Fruit fly (Drosophila melanogaster) whole organism, prepupa: ENCODE data around the gene CG11811.
A peak's percentile ranks its signal among the peaks of the same experiment; 100 is the strongest.

Source experiments
- Blimp-1 ChIP-seq: fragments of 200-800 bp; sonication (Bioruptor generic); optimal IDR thresholded peaks from 3 replicates; lab custom pipeline; 2017; ENCODE audit warnings: missing biosample characterization, missing genetic modification characterization, mild to moderate bottlenecking, moderate library complexity, missing genetic modification reagents
- CG10631 ChIP-seq: fragments of 200-800 bp; sonication (Bioruptor generic); optimal IDR thresholded peaks from 2 replicates; lab custom pipeline; 2016; ENCODE audit warnings: missing biosample characterization, missing genetic modification characterization
- CG10669 ChIP-seq: fragments of 200-800 bp; sonication (Bioruptor generic); optimal IDR thresholded peaks from 3 replicates; lab custom pipeline; 2018; ENCODE audit warnings: missing biosample characterization, mild to moderate bottlenecking, missing genetic modification characterization, moderate library complexity
- CG11294 ChIP-seq: fragments of 200-800 bp; sonication (Bioruptor generic); IDR thresholded peaks from 2 replicates; pipeline ENCODE4 v1.3.6; 2022; ENCODE audit warnings: missing biosample characterization, missing genetic modification characterization
- CG11762 ChIP-seq: fragments of 200-800 bp; sonication (Bioruptor generic); optimal IDR thresholded peaks from 3 replicates; lab custom pipeline; 2016; ENCODE audit warnings: missing biosample characterization, missing genetic modification characterization; ENCODE audit not compliant: insufficient read depth
- CG11902 ChIP-seq: fragments of 200-800 bp; sonication (Bioruptor generic); optimal IDR thresholded peaks from 3 replicates; lab custom pipeline; 2016; ENCODE audit warnings: missing biosample characterization, missing genetic modification characterization
- CG15336 ChIP-seq: fragments of 200-800 bp; sonication (Bioruptor generic); IDR thresholded peaks from 2 replicates; pipeline ENCODE4 v1.3.6; 2022; ENCODE audit warnings: missing biosample characterization, missing genetic modification characterization
- CG1621 ChIP-seq: fragments of 200-800 bp; sonication (Bioruptor generic); optimal IDR thresholded peaks from 3 replicates; lab custom pipeline; 2018; ENCODE audit warnings: missing biosample characterization, mild to moderate bottlenecking, missing genetic modification characterization
- CG16779 ChIP-seq: fragments of 200-800 bp; sonication (Bioruptor generic); optimal IDR thresholded peaks from 3 replicates; lab custom pipeline; 2017; ENCODE audit warnings: missing biosample characterization, mild to moderate bottlenecking, missing genetic modification characterization
- CG3032 ChIP-seq: fragments of 200-800 bp; optimal IDR thresholded peaks from 2 replicates; lab custom pipeline; 2019; ENCODE audit warnings: missing biosample characterization, mild to moderate bottlenecking, missing genetic modification characterization, moderate library complexity
- CG31627 ChIP-seq: fragments of 200-800 bp; sonication (Bioruptor generic); optimal IDR thresholded peaks from 3 replicates; lab custom pipeline; 2016; ENCODE audit warnings: missing biosample characterization, missing genetic modification characterization
- CG32006 ChIP-seq: fragments of 200-800 bp; sonication (Bioruptor generic); optimal IDR thresholded peaks from 3 replicates; lab custom pipeline; 2017; ENCODE audit warnings: missing biosample characterization, mild to moderate bottlenecking, missing genetic modification characterization
- CG34406 ChIP-seq: fragments of 200-800 bp; sonication (Bioruptor generic); optimal IDR thresholded peaks from 3 replicates; lab custom pipeline; 2016; ENCODE audit warnings: missing biosample characterization, missing genetic modification characterization
- CG3919 ChIP-seq: fragments of 200-800 bp; sonication (Bioruptor generic); optimal IDR thresholded peaks from 3 replicates; lab custom pipeline; 2016; ENCODE audit warnings: missing biosample characterization, missing genetic modification characterization
- CG4318 ChIP-seq: fragments of 200-800 bp; sonication (Bioruptor generic); optimal IDR thresholded peaks from 3 replicates; lab custom pipeline; 2017; ENCODE audit warnings: missing biosample characterization, mild to moderate bottlenecking, missing genetic modification characterization
- CG6163 ChIP-seq: fragments of 200-800 bp; sonication (Bioruptor generic); IDR thresholded peaks from 3 replicates; pipeline ENCODE4 v1.3.6; 2022; ENCODE audit warnings: missing biosample characterization, missing genetic modification characterization
- CG6276 ChIP-seq: fragments of 200-800 bp; sonication (Bioruptor generic); optimal IDR thresholded peaks from 2 replicates; lab custom pipeline; 2017; ENCODE audit warnings: missing biosample characterization, mild to moderate bottlenecking, missing genetic modification characterization
- CG6792 ChIP-seq: fragments of 200-800 bp; sonication (Bioruptor generic); optimal IDR thresholded peaks from 3 replicates; lab custom pipeline; 2016; ENCODE audit warnings: missing biosample characterization, missing genetic modification characterization
- CG6854 ChIP-seq: fragments of 200-800 bp; sonication (Bioruptor generic); optimal IDR thresholded peaks from 2 replicates; lab custom pipeline; 2017; ENCODE audit warnings: missing biosample characterization, mild to moderate bottlenecking, missing genetic modification characterization
- CG8319 ChIP-seq: fragments of 200-800 bp; sonication (Bioruptor generic); optimal IDR thresholded peaks from 3 replicates; lab custom pipeline; 2016; ENCODE audit warnings: missing biosample characterization, missing genetic modification characterization
- CG8632 ChIP-seq: fragments of 200-800 bp; sonication (Bioruptor generic); optimal IDR thresholded peaks from 3 replicates; lab custom pipeline; 2016; ENCODE audit warnings: missing biosample characterization, missing genetic modification characterization
- CG9139 ChIP-seq: fragments of 200-800 bp; sonication (Bioruptor generic); optimal IDR thresholded peaks from 3 replicates; lab custom pipeline; 2017; ENCODE audit warnings: missing biosample characterization, mild to moderate bottlenecking, missing genetic modification characterization
- Eip78C ChIP-seq: fragments of 200-800 bp; sonication (Bioruptor generic); peaks from one replicate; lab custom pipeline; 2016; ENCODE audit warnings: missing biosample characterization, missing genetic modification characterization
- Eip93F ChIP-seq: fragments of 200-800 bp; sonication (Bioruptor generic); optimal IDR thresholded peaks from 2 replicates; lab custom pipeline; 2016; ENCODE audit warnings: missing biosample characterization, mild to moderate bottlenecking, missing genetic modification characterization
- Ets21C ChIP-seq: fragments of 200-800 bp; sonication (Bioruptor generic); optimal IDR thresholded peaks from 3 replicates; lab custom pipeline; 2016; ENCODE audit warnings: missing biosample characterization, missing genetic modification characterization
- Gug ChIP-seq: fragments of 200-800 bp; sonication (Bioruptor generic); IDR thresholded peaks from 2 replicates; pipeline ENCODE4 v1.3.6; 2022; ENCODE audit warnings: missing biosample characterization, missing genetic modification characterization
- Hr38 ChIP-seq: sonication (Bioruptor generic); optimal IDR thresholded peaks from 2 replicates; lab custom pipeline; 2016; ENCODE audit warnings: missing biosample characterization, missing genetic modification characterization
- Hr4 ChIP-seq: fragments of 200-800 bp; sonication (Bioruptor generic); optimal IDR thresholded peaks from 3 replicates; lab custom pipeline; 2016; ENCODE audit warnings: missing biosample characterization, missing genetic modification characterization
- Lpt ChIP-seq: fragments of 200-800 bp; sonication (Bioruptor generic); optimal IDR thresholded peaks from 3 replicates; lab custom pipeline; 2016; ENCODE audit warnings: missing biosample characterization, missing genetic modification characterization
- Met ChIP-seq: fragments of 200-800 bp; sonication (Bioruptor generic); optimal IDR thresholded peaks from 3 replicates; lab custom pipeline; 2016; ENCODE audit warnings: missing biosample characterization, missing genetic modification characterization
- Smox ChIP-seq: fragments of 200-800 bp; sonication (Bioruptor generic); optimal IDR thresholded peaks from 3 replicates; lab custom pipeline; 2016; ENCODE audit warnings: missing biosample characterization, missing genetic modification characterization
- Sox102F ChIP-seq: fragments of 200-800 bp; sonication (Bioruptor generic); optimal IDR thresholded peaks from 2 replicates; lab custom pipeline; 2016; ENCODE audit warnings: missing biosample characterization, mild to moderate bottlenecking, missing genetic modification characterization
- Sox14 ChIP-seq: fragments of 200-800 bp; sonication (Bioruptor generic); optimal IDR thresholded peaks from 3 replicates; lab custom pipeline; 2016; ENCODE audit warnings: missing biosample characterization, missing genetic modification characterization
- Sox15 ChIP-seq: fragments of 200-800 bp; sonication (Bioruptor generic); optimal IDR thresholded peaks from 3 replicates; lab custom pipeline; 2016; ENCODE audit warnings: missing biosample characterization, missing genetic modification characterization
- achi ChIP-seq: fragments of 200-800 bp; sonication (Bioruptor generic); optimal IDR thresholded peaks from 3 replicates; lab custom pipeline; 2016; ENCODE audit warnings: missing biosample characterization, missing genetic modification characterization
- acj6 ChIP-seq: fragments of 200-800 bp; sonication (Bioruptor generic); optimal IDR thresholded peaks from 3 replicates; lab custom pipeline; 2016; ENCODE audit warnings: missing biosample characterization, missing genetic modification characterization
- cyc ChIP-seq: fragments of 200-800 bp; sonication (Bioruptor generic); optimal IDR thresholded peaks from 3 replicates; lab custom pipeline; 2016; ENCODE audit warnings: missing biosample characterization, missing genetic modification characterization
- esn ChIP-seq: fragments of 200-800 bp; sonication (Bioruptor generic); optimal IDR thresholded peaks from 2 replicates; lab custom pipeline; 2016; ENCODE audit warnings: missing biosample characterization, mild to moderate bottlenecking, missing genetic modification characterization, moderate library complexity
- fd85E ChIP-seq: fragments of 200-800 bp; sonication (Bioruptor generic); optimal IDR thresholded peaks from 3 replicates; lab custom pipeline; 2016; ENCODE audit warnings: missing biosample characterization, missing genetic modification characterization
- lz ChIP-seq: fragments of 200-800 bp; sonication (Bioruptor generic); optimal IDR thresholded peaks from 3 replicates; lab custom pipeline; 2016; ENCODE audit warnings: missing biosample characterization, missing genetic modification characterization
- net ChIP-seq: fragments of 200-800 bp; sonication (Bioruptor generic); optimal IDR thresholded peaks from 3 replicates; lab custom pipeline; 2016; ENCODE audit warnings: missing biosample characterization, missing genetic modification characterization
- pdm3 ChIP-seq: fragments of 200-800 bp; sonication (Bioruptor generic); optimal IDR thresholded peaks from 3 replicates; lab custom pipeline; 2016; ENCODE audit warnings: missing biosample characterization, missing genetic modification characterization
- salr ChIP-seq, 2 experiments: fragments of 200-800 bp; sonication (Bioruptor generic); optimal IDR thresholded peaks; 3 replicates each; lab custom pipeline; 2016 to 2018; ENCODE audit warnings: missing biosample characterization in 2 of 2, missing genetic modification characterization in 2 of 2, mild to moderate bottlenecking in 1 of 2
- spab ChIP-seq: fragments of 200-800 bp; sonication (Bioruptor generic); optimal IDR thresholded peaks from 2 replicates; lab custom pipeline; 2017; ENCODE audit warnings: missing biosample characterization, mild to moderate bottlenecking, missing genetic modification characterization, missing genetic modification reagents
- ss ChIP-seq, 2 experiments: fragments of 200-800 bp; sonication (Bioruptor generic); optimal IDR thresholded peaks; 2 replicates in 1 of 2; 3 replicates in 1 of 2; lab custom pipeline; 2017 to 2018; ENCODE audit warnings: mild to moderate bottlenecking in 2 of 2, missing biosample characterization in 2 of 2, missing genetic modification characterization in 2 of 2, moderate library complexity in 1 of 2
- svp ChIP-seq: fragments of 200-800 bp; sonication (Bioruptor generic); peaks from one replicate; lab custom pipeline; 2016; ENCODE audit warnings: missing biosample characterization, missing genetic modification characterization
- topi ChIP-seq: fragments of 200-800 bp; sonication (Bioruptor generic); optimal IDR thresholded peaks from 3 replicates; lab custom pipeline; 2016; ENCODE audit warnings: missing biosample characterization, missing genetic modification characterization
- vri ChIP-seq: fragments of 200-800 bp; sonication (Bioruptor generic); optimal IDR thresholded peaks from 3 replicates; lab custom pipeline; 2016; ENCODE audit warnings: missing biosample characterization, mild to moderate bottlenecking, missing genetic modification characterization

CG11811 gene

dm6 chr3L:10737123-10737709 lies 46.4 kb downstream of the CG11811 start (continued):
- peak; percentile 48 for TF ChIP-seq Sox14
- no peak for TF ChIP-seq Eip93F
- no peak for TF ChIP-seq fd85E
- no peak for TF ChIP-seq CG8319
- TF ChIP-seq CG16779 (tag; lab: Kevin White, UChicago), result no peak
- no peak for TF ChIP-seq CG4318 (GFP tag; lab: Kevin White, UChicago)
- TF ChIP-seq CG9139 (GFP tag; lab: Kevin White, UChicago), result peak; percentile 64
- no peak for TF ChIP-seq acj6 (GFP tag; lab: Kevin White, UChicago)
- peak; percentile 39; the same call in 1 of the 2 replicates for TF ChIP-seq Gug (GFP tag; lab: Robert Waterston, UW)
- no peak for TF ChIP-seq Hr38 (GFP tag; lab: Kevin White, UChicago)
- TF ChIP-seq Blimp-1 (GFP tag; lab: Kevin White, UChicago), result no peak
- peak; percentile 11 for TF ChIP-seq Met
- TF ChIP-seq salr (GFP tag; optimal IDR thresholded peaks at IDR 0.05; lab: Kevin White, UChicago), result peak; percentile 19 to 20
- no peak for TF ChIP-seq CG1621 (tag; lab: Kevin White, UChicago)
- TF ChIP-seq svp, result peak; percentile 94
- no peak for TF ChIP-seq pdm3 (GFP tag; lab: Kevin White, UChicago)
- no peak for TF ChIP-seq esn (GFP tag; lab: Kevin White, UChicago)
- no peak for TF ChIP-seq CG6792 (GFP tag; lab: Kevin White, UChicago)
- peak; percentile 81 for TF ChIP-seq CG6854
- TF ChIP-seq vri, result peak; percentile 42
- no peak for TF ChIP-seq CG11762

dm6 chr3L:10738347-10739108 lies 47.7 kb downstream of the CG11811 start:
- TF ChIP-seq cyc (GFP tag; lab: Kevin White, UChicago) (peak; percentile 51), CG11902 (peak; percentile 33), CG34406 (GFP tag; lab: Kevin White, UChicago) (peak; percentile 81), CG4318 (GFP tag; lab: Kevin White, UChicago) (peak; percentile 60), CG15336 (peak; percentile 85), Eip78C (GFP tag; lab: Kevin White, UChicago) (no peak), Smox (GFP tag; lab: Kevin White, UChicago) (peak; percentile 50), Ets21C (GFP tag; lab: Kevin White, UChicago) (no peak), Lpt (peak; percentile 71), achi (GFP tag; lab: Kevin White, UChicago) (peak; percentile 81), Hr38 (GFP tag; lab: Kevin White, UChicago) (no peak), CG31627 (peak; percentile 53), CG8632 (GFP tag; lab: Kevin White, UChicago) (peak; percentile 67), Gug (GFP tag; lab: Robert Waterston, UW) (peak; percentile 37; the same call in 1 of the 2 replicates), pdm3 (GFP tag; lab: Kevin White, UChicago) (peak; percentile 65), ss (GFP tag; optimal IDR thresholded peaks at IDR 0.05; lab: Kevin White, UChicago) (peak; percentile 59 to 74), CG11294 (GFP tag; lab: Robert Waterston, UW) (peak; percentile 62), Sox14 (no peak), Sox15 (GFP tag; lab: Kevin White, UChicago) (peak; percentile 29), CG32006 (peak; percentile 92), topi (GFP tag; lab: Kevin White, UChicago) (peak; percentile 47), CG6163 (GFP tag; lab: Robert Waterston, UW) (peak; percentile 48), Sox102F (GFP tag; lab: Kevin White, UChicago) (no peak), lz (GFP tag; lab: Kevin White, UChicago) (peak; percentile 25), CG8319 (peak; percentile 57), CG3919 (GFP tag; lab: Kevin White, UChicago) (peak; percentile 79), CG6276 (peak; percentile 79), CG11762 (peak; percentile 80), CG10631 (GFP tag; lab: Kevin White, UChicago) (peak; percentile 80), Hr4 (peak; percentile 65), CG3032 (tag; lab: Kevin White, UChicago) (peak; percentile 85), net (GFP tag; lab: Kevin White, UChicago) (peak; percentile 14), spab (GFP tag; lab: Kevin White, UChicago) (peak; percentile 72), CG10669 (GFP tag; lab: Kevin White, UChicago) (peak; percentile 58), CG1621 (tag; lab: Kevin White, UChicago) (no peak), svp (peak; percentile 72), Blimp-1 (GFP tag; lab: Kevin White, UChicago) (peak; percentile 71)
